Fruit fly (Drosophila melanogaster) whole organism, adult: Measurements from ENCODE around the gene spz4.

Experiments
- CG12768 ChIP-seq: fragments of 200-800 bp; sonication (Bioruptor generic); optimal IDR thresholded peaks from 2 replicates; lab custom pipeline; 2017; ENCODE audit warnings: missing biosample characterization, missing genetic modification characterization, mild to moderate bottlenecking, moderate library complexity, missing genetic modification reagents
- CG1620 ChIP-seq: fragments of 200-800 bp; sonication (Bioruptor generic); optimal IDR thresholded peaks from 2 replicates; lab custom pipeline; 2016; ENCODE audit warnings: missing biosample characterization, missing genetic modification characterization
- Hr96 ChIP-seq: fragments of 200-800 bp; sonication (Bioruptor generic); optimal IDR thresholded peaks from 2 replicates; lab custom pipeline; 2016; ENCODE audit warnings: missing biosample characterization, missing genetic modification characterization
- cic ChIP-seq: fragments of 200-800 bp; sonication (Bioruptor generic); optimal IDR thresholded peaks from 2 replicates; lab custom pipeline; 2017; ENCODE audit warnings: missing biosample characterization, mild to moderate bottlenecking, missing genetic modification characterization, moderate library complexity
- kay ChIP-seq: fragments of 200-800 bp; sonication (Bioruptor generic); peaks from one replicate; lab custom pipeline; 2016; ENCODE audit warnings: missing biosample characterization, missing genetic modification characterization, borderline replicate concordance
- ovo ChIP-seq: fragments of 200-800 bp; sonication (Bioruptor generic); optimal IDR thresholded peaks from 2 replicates; lab custom pipeline; 2016; ENCODE audit warnings: missing biosample characterization, missing genetic modification characterization
- tj ChIP-seq: fragments of 200-800 bp; sonication (Bioruptor generic); optimal IDR thresholded peaks from 3 replicates; lab custom pipeline; 2017; ENCODE audit warnings: missing biosample characterization, mild to moderate bottlenecking, missing genetic modification characterization, moderate library complexity
- toe ChIP-seq: fragments of 200-800 bp; sonication (Bioruptor generic); optimal IDR thresholded peaks from 2 replicates; lab custom pipeline; 2016; ENCODE audit warnings: missing biosample characterization, missing genetic modification characterization

dm6 chr2L:11488465-11489037, 13.0 kb upstream of the spz4 start:
- no peak for TF ChIP-seq kay
- no peak for TF ChIP-seq Hr96
- no peak for TF ChIP-seq cic (GFP tag; lab: Kevin White, UChicago)
- TF ChIP-seq ovo (GFP tag; lab: Kevin White, UChicago), result no peak
- no peak for TF ChIP-seq CG12768 (GFP tag; lab: Kevin White, UChicago)
- no peak for TF ChIP-seq CG1620 (GFP tag; lab: Kevin White, UChicago)
- TF ChIP-seq toe (GFP tag; lab: Kevin White, UChicago), result no peak
- no peak for TF ChIP-seq tj
